Worm (Caenorhabditis elegans): ENCODE measurements around the gene W06G6.15.

DNA sequence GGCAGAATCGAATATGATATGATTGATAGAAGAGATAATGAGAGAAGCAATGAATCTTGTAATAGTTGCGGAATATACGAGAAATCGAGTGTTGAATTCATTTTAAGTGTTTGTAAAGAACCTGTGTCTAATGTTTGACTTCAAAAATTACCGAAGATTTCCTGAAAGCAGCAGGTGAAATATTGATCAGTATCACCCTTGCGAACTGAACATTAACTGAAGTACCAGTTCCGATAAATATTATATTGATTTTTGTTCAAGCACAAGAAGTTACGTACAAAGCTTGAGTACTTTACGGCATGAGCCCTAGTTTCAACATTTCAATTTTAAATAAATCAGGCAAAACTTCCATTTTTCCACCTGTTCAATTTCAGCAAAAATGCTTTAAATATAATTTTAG is 24.9 kb downstream of the W06G6.15 start, which contains the start of gene srz-103:
- TF ChIP-seq W03F9.2 (tag; optimal IDR thresholded peaks at IDR 0.05) = no peak
- TF ChIP-seq him-1 (tag; optimal IDR thresholded peaks at IDR 0.05) = no peak

Data from whole organism, L4/young adult.